Worm (Caenorhabditis elegans) whole organism, L2 larva: Measurements from ENCODE around the gene R03D7.8.

Source experiments
- ZK546.5 ChIP-seq: sonication (generic microtip); optimal IDR thresholded peaks from 2 replicates; lab custom pipeline; 2017; ENCODE audit warnings: missing biosample characterization, missing genetic modification characterization
- ama-1 ChIP-seq: fragments of 150-350 bp; optimal IDR thresholded peaks from 2 replicates; lab custom pipeline; 2018; ENCODE audit warnings: inconsistent platforms
- ceh-82 ChIP-seq: fragments of 150-350 bp; optimal IDR thresholded peaks from 2 replicates; lab custom pipeline; 2014; ENCODE audit warnings: missing biosample characterization, missing genetic modification characterization
- egl-27 ChIP-seq: sonication (generic microtip); optimal IDR thresholded peaks from 3 replicates; lab custom pipeline; 2017; ENCODE audit warnings: missing biosample characterization, missing genetic modification reagents, missing genetic modification characterization
- lin-13 ChIP-seq: fragments of 150-350 bp; optimal IDR thresholded peaks from 2 replicates; lab custom pipeline; 2014; ENCODE audit warnings: missing biosample characterization, missing genetic modification reagents, missing genetic modification characterization
- nhr-11 ChIP-seq: fragments of 150-350 bp; optimal IDR thresholded peaks from 2 replicates; lab custom pipeline; 2014; ENCODE audit warnings: missing biosample characterization, missing genetic modification characterization
- nhr-237 ChIP-seq: fragments of 150-350 bp; optimal IDR thresholded peaks from 2 replicates; lab custom pipeline; 2014; ENCODE audit warnings: missing biosample characterization, missing genetic modification characterization
- snpc-4 ChIP-seq: fragments of 150-350 bp; optimal IDR thresholded peaks from 2 replicates; lab custom pipeline; 2014; ENCODE audit warnings: missing biosample characterization, missing genetic modification characterization
- unc-39 ChIP-seq: fragments of 150-350 bp; optimal IDR thresholded peaks from 2 replicates; lab custom pipeline; 2014; ENCODE audit warnings: missing biosample characterization, missing genetic modification characterization
- zag-1 ChIP-seq: fragments of 150-350 bp; optimal IDR thresholded peaks from 2 replicates; lab custom pipeline; 2014; ENCODE audit warnings: missing biosample characterization, missing genetic modification characterization

ce11 chrII:10989180-10989579 lies 32.5 kb upstream of the R03D7.8 start:
- TF ChIP-seq egl-27 (tag; lab: Kevin White, UChicago) (no peak), zag-1 (tag; lab: Kevin White, UChicago) (no peak), nhr-11 (tag; lab: Kevin White, UChicago) (no peak), ZK546.5 (tag; lab: Kevin White, UChicago) (no peak), nhr-237 (tag; lab: Kevin White, UChicago) (no peak), ama-1 (no peak), unc-39 (no peak), lin-13 (GFP tag; lab: Kevin White, UChicago) (no peak), ceh-82 (no peak), snpc-4 (tag; lab: Kevin White, UChicago) (no peak)
